Fruit fly (Drosophila melanogaster) whole organism, embryonic: Measurements from ENCODE around the gene CG32633.
A peak's percentile ranks its signal among the peaks of the same experiment; 100 is the strongest.

Experiments used
- Asciz ChIP-seq: fragments of 200-800 bp; sonication (Bioruptor generic); optimal IDR thresholded peaks from 2 replicates; lab custom pipeline; 2017; ENCODE audit warnings: missing biosample characterization, mild to moderate bottlenecking, missing genetic modification characterization, missing genetic modification reagents
- Awh ChIP-seq: fragments of 200-800 bp; sonication (Bioruptor generic); IDR thresholded peaks from 2 replicates; pipeline ENCODE4, ENCODE4 v1.3.6; 2022; ENCODE audit warnings: missing biosample characterization, missing genetic modification characterization
- BtbVII ChIP-seq: fragments of 200-800 bp; sonication (Bioruptor generic); optimal IDR thresholded peaks from 3 replicates; lab custom pipeline; 2017; ENCODE audit warnings: missing biosample characterization, mild to moderate bottlenecking, missing genetic modification characterization
- CG10209 ChIP-seq: fragments of 200-800 bp; sonication (Bioruptor generic); optimal IDR thresholded peaks from 3 replicates; lab custom pipeline; 2017; ENCODE audit warnings: missing biosample characterization, mild to moderate bottlenecking, missing genetic modification characterization, missing genetic modification reagents
- CG10274 ChIP-seq: fragments of 200-800 bp; sonication (Bioruptor generic); optimal IDR thresholded peaks from 3 replicates; lab custom pipeline; 2017; ENCODE audit warnings: missing biosample characterization, mild to moderate bottlenecking, missing genetic modification characterization
- CG10462 ChIP-seq: fragments of 200-800 bp; sonication (Bioruptor generic); optimal IDR thresholded peaks from 2 replicates; lab custom pipeline; 2016; ENCODE audit warnings: missing biosample characterization, missing genetic modification characterization
- CG10565 ChIP-seq: fragments of 200-800 bp; sonication (Bioruptor generic); optimal IDR thresholded peaks from 3 replicates; lab custom pipeline; 2016; ENCODE audit warnings: missing biosample characterization, mild to moderate bottlenecking, missing genetic modification characterization
- CG11247 ChIP-seq: fragments of 200-800 bp; sonication (Bioruptor generic); IDR thresholded peaks from 2 replicates; pipeline ENCODE4 v1.3.6; 2022; ENCODE audit warnings: missing biosample characterization, missing genetic modification characterization
- CG11504 ChIP-seq: fragments of 200-800 bp; sonication (Bioruptor generic); optimal IDR thresholded peaks from 3 replicates; lab custom pipeline; 2019; ENCODE audit warnings: missing biosample characterization, mild to moderate bottlenecking, missing genetic modification characterization, moderate library complexity
- CG14050 ChIP-seq: fragments of 200-800 bp; sonication (Bioruptor generic); IDR thresholded peaks from 3 replicates; pipeline ENCODE4 v1.3.6; 2022; ENCODE audit warnings: missing biosample characterization, missing genetic modification characterization
- CG15601 ChIP-seq: fragments of 200-800 bp; sonication (Bioruptor generic); optimal IDR thresholded peaks from 3 replicates; lab custom pipeline; 2019; ENCODE audit warnings: missing biosample characterization, mild to moderate bottlenecking, missing genetic modification characterization, moderate library complexity
- CG18262 ChIP-seq: fragments of 200-800 bp; optimal IDR thresholded peaks from 3 replicates; lab custom pipeline; 2019; ENCODE audit warnings: missing biosample characterization, mild to moderate bottlenecking, missing genetic modification characterization, moderate library complexity
- CG2120 ChIP-seq: fragments of 200-800 bp; sonication (Bioruptor generic); optimal IDR thresholded peaks from 3 replicates; lab custom pipeline; 2016; ENCODE audit warnings: missing biosample characterization, missing genetic modification characterization
- CG31388 ChIP-seq: fragments of 200-800 bp; sonication (Bioruptor generic); optimal IDR thresholded peaks from 2 replicates; lab custom pipeline; 2016; ENCODE audit warnings: missing biosample characterization, missing genetic modification characterization
- CG4424 ChIP-seq: fragments of 200-800 bp; sonication (Bioruptor generic); optimal IDR thresholded peaks from 3 replicates; lab custom pipeline; 2016; ENCODE audit warnings: missing biosample characterization, missing genetic modification characterization
- CG4707 ChIP-seq: fragments of 200-800 bp; sonication (Bioruptor generic); optimal IDR thresholded peaks from 2 replicates; lab custom pipeline; 2018; ENCODE audit warnings: missing biosample characterization, mild to moderate bottlenecking, missing genetic modification characterization, moderate library complexity
- CG6175 ChIP-seq: fragments of 200-800 bp; sonication (Bioruptor generic); IDR thresholded peaks from 3 replicates; pipeline ENCODE4 v1.3.6; 2022; ENCODE audit warnings: missing biosample characterization, missing genetic modification characterization
- CG6683 ChIP-seq: fragments of 200-800 bp; sonication (Bioruptor generic); optimal IDR thresholded peaks from 2 replicates; lab custom pipeline; 2017; ENCODE audit warnings: missing biosample characterization, mild to moderate bottlenecking, missing genetic modification characterization, missing genetic modification reagents
- CG9932 ChIP-seq: fragments of 200-800 bp; sonication (Bioruptor generic); IDR thresholded peaks from 2 replicates; pipeline ENCODE4 v1.3.6; 2022; ENCODE audit warnings: missing biosample characterization, missing genetic modification characterization
- Dref ChIP-seq: fragments of 200-800 bp; sonication (Bioruptor generic); IDR thresholded peaks from 2 replicates; pipeline ENCODE4 v1.3.6; 2022; ENCODE audit warnings: missing biosample characterization, missing genetic modification characterization
- Ets65A ChIP-seq: fragments of 200-800 bp; sonication (Bioruptor generic); peaks from one replicate; lab custom pipeline; 2016; ENCODE audit warnings: missing biosample characterization, missing genetic modification characterization
- Fer3 ChIP-seq: fragments of 200-800 bp; sonication (Bioruptor generic); optimal IDR thresholded peaks from 2 replicates; lab custom pipeline; 2018; ENCODE audit warnings: missing biosample characterization, mild to moderate bottlenecking, missing genetic modification characterization, moderate library complexity
- Gug ChIP-seq: fragments of 200-800 bp; sonication (Bioruptor generic); IDR thresholded peaks from 4 replicates; pipeline ENCODE4 v1.3.6; 2022; ENCODE audit warnings: missing biosample characterization, missing genetic modification characterization
- Hmr ChIP-seq: fragments of 200-800 bp; sonication (Bioruptor generic); optimal IDR thresholded peaks from 3 replicates; lab custom pipeline; 2017; ENCODE audit warnings: mild to moderate bottlenecking, missing biosample characterization, missing genetic modification reagents, missing genetic modification characterization
- Lpt ChIP-seq: fragments of >200 bp; optimal IDR thresholded peaks from 2 replicates; lab custom pipeline; 2018; ENCODE audit warnings: missing biosample characterization, missing genetic modification characterization
- Mrtf ChIP-seq: fragments of 200-800 bp; sonication (Bioruptor generic); IDR thresholded peaks from 3 replicates; pipeline ENCODE4 v1.3.6; 2022; ENCODE audit warnings: missing biosample characterization, missing genetic modification characterization
- Neu2 ChIP-seq: fragments of 200-800 bp; sonication (Bioruptor generic); optimal IDR thresholded peaks from 3 replicates; lab custom pipeline; 2016; ENCODE audit warnings: missing biosample characterization, missing genetic modification characterization, borderline replicate concordance
- NfI ChIP-seq: fragments of 200-800 bp; sonication (Bioruptor generic); optimal IDR thresholded peaks from 3 replicates; lab custom pipeline; 2018; ENCODE audit warnings: missing biosample characterization, mild to moderate bottlenecking, missing genetic modification characterization, moderate library complexity
- Sin3A ChIP-seq: fragments of >200 bp; optimal IDR thresholded peaks from 2 replicates; lab custom pipeline; 2018
- YL-1 ChIP-seq: fragments of 200-800 bp; sonication (Bioruptor generic); optimal IDR thresholded peaks from 3 replicates; lab custom pipeline; 2017; ENCODE audit warnings: missing biosample characterization, mild to moderate bottlenecking, missing genetic modification characterization
- ara ChIP-seq: fragments of 200-800 bp; sonication (Bioruptor generic); IDR thresholded peaks from 2 replicates; pipeline ENCODE4 v1.3.6; 2022; ENCODE audit warnings: missing biosample characterization, missing genetic modification characterization
- ase ChIP-seq: fragments of 200-800 bp; sonication (Bioruptor generic); IDR thresholded peaks from 3 replicates; pipeline ENCODE4 v1.3.6; 2022; ENCODE audit warnings: missing biosample characterization, missing genetic modification characterization
- caup ChIP-seq: fragments of 200-800 bp; sonication (Bioruptor generic); optimal IDR thresholded peaks from 3 replicates; lab custom pipeline; 2017; ENCODE audit warnings: missing biosample characterization, mild to moderate bottlenecking, missing genetic modification characterization, moderate library complexity; ENCODE audit not compliant: severe bottlenecking
- crc ChIP-seq: fragments of 200-800 bp; sonication (Bioruptor generic); optimal IDR thresholded peaks from 2 replicates; lab custom pipeline; 2016; ENCODE audit warnings: missing biosample characterization, missing genetic modification characterization
- danr ChIP-seq: fragments of 200-800 bp; sonication (Bioruptor generic); IDR thresholded peaks from 2 replicates; pipeline ENCODE4 v1.3.6; 2022; ENCODE audit warnings: missing biosample characterization, missing genetic modification characterization
- ems ChIP-seq: fragments of 200-800 bp; sonication (Bioruptor generic); optimal IDR thresholded peaks from 3 replicates; lab custom pipeline; 2016; ENCODE audit warnings: missing biosample characterization, missing genetic modification characterization
- ewg ChIP-seq: fragments of 200-800 bp; sonication (Bioruptor generic); optimal IDR thresholded peaks from 3 replicates; lab custom pipeline; 2017; ENCODE audit warnings: mild to moderate bottlenecking, missing biosample characterization, missing genetic modification reagents, missing genetic modification characterization
- gce ChIP-seq: fragments of 200-800 bp; sonication (Bioruptor generic); IDR thresholded peaks from 3 replicates; pipeline ENCODE4 v1.3.6; 2022; ENCODE audit warnings: missing biosample characterization, missing genetic modification characterization
- mirr ChIP-seq: fragments of 200-800 bp; sonication (Bioruptor generic); optimal IDR thresholded peaks from 3 replicates; lab custom pipeline; 2018; ENCODE audit warnings: missing biosample characterization, mild to moderate bottlenecking, missing genetic modification characterization
- oc ChIP-seq: fragments of 200-800 bp; sonication (Bioruptor generic); optimal IDR thresholded peaks from 2 replicates; lab custom pipeline; 2018; ENCODE audit warnings: missing biosample characterization, mild to moderate bottlenecking, missing genetic modification characterization, moderate library complexity
- onecut ChIP-seq: fragments of 200-800 bp; sonication (Bioruptor generic); IDR thresholded peaks from 2 replicates; pipeline ENCODE4 v1.3.6; 2022; ENCODE audit warnings: missing biosample characterization, missing genetic modification characterization
- otp ChIP-seq: fragments of 200-800 bp; sonication (Bioruptor generic); IDR thresholded peaks from 3 replicates; pipeline ENCODE4, ENCODE4 v1.3.6; 2022; ENCODE audit warnings: missing biosample characterization, missing genetic modification characterization
- pan ChIP-seq, 4 experiments: fragments of >200 bp in 3 of 4; fragments of 200-800 bp in 1 of 4; sonication (Bioruptor generic) in 1 of 4; optimal IDR thresholded peaks in 3 of 4; IDR thresholded peaks in 1 of 4; 2 replicates each; pipeline versions ENCODE4 v1.3.6 to Lab custom; 2017 to 2022; ENCODE audit warnings: missing biosample characterization in 2 of 4, missing genetic modification characterization in 2 of 4, mixed read lengths in 1 of 4
- phol ChIP-seq: fragments of 200-800 bp; sonication (Bioruptor generic); optimal IDR thresholded peaks from 3 replicates; lab custom pipeline; 2018; ENCODE audit warnings: missing biosample characterization, mild to moderate bottlenecking, missing genetic modification characterization, moderate library complexity
- prd ChIP-seq, 3 experiments: fragments of >200 bp in 2 of 3; fragments of 200-800 bp in 1 of 3; sonication (Bioruptor generic) in 1 of 3; optimal IDR thresholded peaks in 2 of 3; IDR thresholded peaks in 1 of 3; 2 replicates in 2 of 3; 3 replicates in 1 of 3; pipeline versions ENCODE4 v1.3.6 to Lab custom; 2017 to 2022; ENCODE audit warnings: missing biosample characterization in 1 of 3, missing genetic modification characterization in 1 of 3
- run ChIP-seq: fragments of 200-800 bp; sonication (Bioruptor generic); optimal IDR thresholded peaks from 3 replicates; lab custom pipeline; 2018; ENCODE audit warnings: missing biosample characterization, mild to moderate bottlenecking, missing genetic modification characterization
- seq ChIP-seq: fragments of 200-800 bp; sonication (Bioruptor generic); IDR thresholded peaks from 2 replicates; pipeline ENCODE4 v1.3.6; 2022; ENCODE audit warnings: missing biosample characterization, missing genetic modification characterization
- sisA ChIP-seq: fragments of 200-800 bp; sonication (Bioruptor generic); IDR thresholded peaks from 2 replicates; pipeline ENCODE4 v1.3.6; 2022; ENCODE audit warnings: missing biosample characterization, missing genetic modification characterization
- vnd ChIP-seq: fragments of 200-800 bp; sonication (Bioruptor generic); IDR thresholded peaks from 3 replicates; pipeline ENCODE4 v1.3.6; 2022; ENCODE audit warnings: missing biosample characterization, missing genetic modification characterization; ENCODE audit not compliant: partially characterized antibody
- wek ChIP-seq: fragments of 200-800 bp; sonication (Bioruptor generic); optimal IDR thresholded peaks from 3 replicates; lab custom pipeline; 2018; ENCODE audit warnings: missing biosample characterization, mild to moderate bottlenecking, missing genetic modification characterization, moderate library complexity
- z ChIP-seq: fragments of 200-800 bp; sonication (Bioruptor generic); IDR thresholded peaks from 3 replicates; pipeline ENCODE4 v1.3.6; 2022; ENCODE audit warnings: missing biosample characterization, missing genetic modification characterization

Gene CG32633

DNA sequence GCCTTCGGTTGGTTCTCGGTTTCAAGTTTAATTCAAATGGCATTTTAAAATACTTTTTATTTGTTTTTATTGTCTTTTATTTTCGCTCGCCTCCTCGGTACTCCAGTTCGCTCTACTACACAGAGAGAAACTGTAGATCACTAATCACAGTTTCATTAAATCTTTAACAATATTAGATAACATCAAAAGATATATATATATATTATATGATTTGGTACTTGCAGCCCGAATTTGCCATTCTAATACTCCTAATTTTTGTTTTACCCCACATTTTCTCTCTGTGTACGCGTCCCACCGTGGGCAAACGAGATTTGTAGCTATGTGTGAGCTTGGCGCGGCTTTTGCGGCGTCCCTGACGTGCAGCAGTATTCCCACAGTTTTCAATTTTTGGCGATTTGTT lies 31.8 kb upstream of the CG32633 start (continued):
- TF ChIP-seq Awh (GFP tag; lab: Robert Waterston, UW) (no peak), crc (GFP tag; lab: Kevin White, UChicago) (no peak), BtbVII (GFP tag; lab: Kevin White, UChicago) (no peak), CG4707 (GFP tag; lab: Kevin White, UChicago) (no peak), run (no peak), gce (GFP tag; lab: Robert Waterston, UW) (no peak), CG9932 (no peak), caup (GFP tag; lab: Kevin White, UChicago) (no peak), ara (GFP tag; lab: Robert Waterston, UW) (no peak), CG11247 (GFP tag; lab: Robert Waterston, UW) (no peak), YL-1 (GFP tag; lab: Kevin White, UChicago) (no peak), onecut (GFP tag; lab: Robert Waterston, UW) (no peak), Ets65A (GFP tag; lab: Kevin White, UChicago) (no peak), Sin3A (no peak), ase (GFP tag; lab: Robert Waterston, UW) (0 out of 3 replicates have a peak, but pooled peaks have one; percentile 6), CG6175 (0 out of 3 replicates have a peak, but pooled peaks have one; percentile 11), Dref (GFP tag; lab: Robert Waterston, UW) (no peak), mirr (GFP tag; lab: Kevin White, UChicago) (no peak), CG10462 (GFP tag; lab: Kevin White, UChicago) (no peak), CG6683 (GFP tag; lab: Kevin White, UChicago) (no peak), danr (GFP tag; lab: Robert Waterston, UW) (no peak), oc (tag; lab: Kevin White, UChicago) (no peak), Asciz (GFP tag; lab: Kevin White, UChicago) (no peak), NfI (no peak), sisA (GFP tag; lab: Robert Waterston, UW) (0 out of 2 replicates have a peak, but pooled peaks have one; percentile 16), CG15601 (tag; lab: Kevin White, UChicago) (no peak), CG2120 (no peak), seq (GFP tag; lab: Robert Waterston, UW) (no peak), z (GFP tag; lab: Robert Waterston, UW) (no peak), Gug (no peak), Hmr (no peak), Fer3 (tag; lab: Kevin White, UChicago) (no peak), ems (GFP tag; lab: Kevin White, UChicago) (no peak), CG11504 (tag; lab: Kevin White, UChicago) (peak; percentile 13), CG4424 (GFP tag; lab: Kevin White, UChicago) (no peak), CG10209 (no peak), wek (GFP tag; lab: Kevin White, UChicago) (no peak), pan (optimal IDR thresholded peaks at IDR 0.05; lab: Kevin White, UChicago) (no peak), pan (GFP tag; optimal IDR thresholded peaks at IDR 0.05 in 1 of 2, IDR thresholded peaks at IDR 0.05 in 1 of 2) (peak in 1 of 2 experiments; percentile 11), CG14050 (no peak), CG10274 (GFP tag; lab: Kevin White, UChicago) (no peak), CG18262 (tag; lab: Kevin White, UChicago) (no peak), Neu2 (GFP tag; lab: Kevin White, UChicago) (no peak), vnd (GFP tag; lab: Robert Waterston, UW) (no peak), otp (no peak), Lpt (GFP tag; lab: Kevin White, UChicago) (no peak), CG31388 (GFP tag; lab: Kevin White, UChicago) (no peak), Mrtf (GFP tag; lab: Robert Waterston, UW) (no peak), ewg (GFP tag; lab: Kevin White, UChicago) (no peak), phol (tag; lab: Kevin White, UChicago) (no peak), CG10565 (GFP tag; lab: Kevin White, UChicago) (no peak), prd (optimal IDR thresholded peaks at IDR 0.05; lab: Kevin White, UChicago) (no peak), prd (GFP tag; IDR thresholded peaks at IDR 0.05; lab: Robert Waterston, UW) (peak; percentile 42; the same call in 1 of the 3 replicates)
